Worm (Caenorhabditis elegans): ENCODE data around the gene mct-5.

ce11 chrII:7126457-7126856 lies 28.1 kb upstream of the mct-5 start, which contains the start of gene F10E7.1:
- TF ChIP-seq irx-1 (tag; optimal IDR thresholded peaks at IDR 0.05), result no peak
- TF ChIP-seq mep-1 (tag; optimal IDR thresholded peaks at IDR 0.05), result no peak

Data from whole organism, L1 larva.